Worm (Caenorhabditis elegans) whole organism, late embryonic: ENCODE data around the gene stdh-2.

Experiments used
- C08G9.2 ChIP-seq: sonication (generic microtip); optimal IDR thresholded peaks from 2 replicates; lab custom pipeline; 2016; ENCODE audit warnings: mild to moderate bottlenecking, missing genetic modification characterization, moderate library complexity, missing compliant biosample characterization
- F13H6.1 ChIP-seq: sonication (generic microtip); optimal IDR thresholded peaks from 2 replicates; lab custom pipeline; 2016; ENCODE audit warnings: missing genetic modification characterization, missing compliant biosample characterization
- K02D7.2 ChIP-seq: sonication (generic microtip); optimal IDR thresholded peaks from 2 replicates; lab custom pipeline; 2017; ENCODE audit warnings: mild to moderate bottlenecking, missing genetic modification characterization, missing compliant biosample characterization
- K09A11.1 ChIP-seq: sonication (generic microtip); optimal IDR thresholded peaks from 2 replicates; lab custom pipeline; 2017; ENCODE audit warnings: antibody characterized with exemption, mild to moderate bottlenecking, missing genetic modification characterization, missing compliant biosample characterization; ENCODE audit not compliant: insufficient read depth
- T23F11.4 ChIP-seq: fragments of 200-800 bp; sonication (Bioruptor generic); optimal IDR thresholded peaks from 2 replicates; lab custom pipeline; 2018; ENCODE audit warnings: mild to moderate bottlenecking, missing genetic modification characterization, missing compliant biosample characterization
- Y22D7AL.16 ChIP-seq: sonication (generic microtip); optimal IDR thresholded peaks from 2 replicates; lab custom pipeline; 2016; ENCODE audit warnings: missing genetic modification characterization, missing compliant biosample characterization
- ahr-1 ChIP-seq: sonication (generic microtip); optimal IDR thresholded peaks from 2 replicates; lab custom pipeline; 2016; ENCODE audit warnings: missing genetic modification characterization, missing compliant biosample characterization
- ama-1 ChIP-seq: fragments of 150-350 bp; optimal IDR thresholded peaks from 2 replicates; lab custom pipeline; 2014
- ceh-18 ChIP-seq: sonication (generic microtip); optimal IDR thresholded peaks from 2 replicates; lab custom pipeline; 2016; ENCODE audit warnings: missing genetic modification characterization, missing compliant biosample characterization
- ceh-30 ChIP-seq: fragments of 150-350 bp; optimal IDR thresholded peaks from 2 replicates; lab custom pipeline; 2014; ENCODE audit warnings: missing biosample characterization, missing genetic modification characterization
- ceh-31 ChIP-seq: sonication (generic microtip); optimal IDR thresholded peaks from 2 replicates; lab custom pipeline; 2016; ENCODE audit warnings: missing genetic modification characterization, missing compliant biosample characterization
- ceh-34 ChIP-seq: sonication (generic microtip); optimal IDR thresholded peaks from 2 replicates; lab custom pipeline; 2016; ENCODE audit warnings: mild to moderate bottlenecking, missing genetic modification characterization, missing compliant biosample characterization
- ceh-9 ChIP-seq: sonication (generic microtip); optimal IDR thresholded peaks from 2 replicates; lab custom pipeline; 2016; ENCODE audit warnings: mild to moderate bottlenecking, missing genetic modification characterization, inconsistent platforms, missing compliant biosample characterization
- dmd-4 ChIP-seq: sonication (generic microtip); optimal IDR thresholded peaks from 2 replicates; lab custom pipeline; 2016; ENCODE audit warnings: borderline replicate concordance, missing genetic modification characterization, missing compliant biosample characterization
- dve-1 ChIP-seq: sonication (generic microtip); optimal IDR thresholded peaks from 2 replicates; lab custom pipeline; 2017; ENCODE audit warnings: antibody characterized with exemption, mild to moderate bottlenecking, missing genetic modification characterization, missing compliant biosample characterization
- elt-4 ChIP-seq: sonication (generic microtip); optimal IDR thresholded peaks from 2 replicates; lab custom pipeline; 2016; ENCODE audit warnings: missing genetic modification characterization, missing compliant biosample characterization
- ets-4 ChIP-seq: sonication (generic microtip); optimal IDR thresholded peaks from 2 replicates; lab custom pipeline; 2016; ENCODE audit warnings: missing genetic modification characterization, missing compliant biosample characterization
- eyg-1 ChIP-seq: sonication (generic microtip); optimal IDR thresholded peaks from 2 replicates; lab custom pipeline; 2016; ENCODE audit warnings: missing genotype, missing genetic modification characterization, missing compliant biosample characterization
- hlh-13 ChIP-seq: fragments of 200-800 bp; sonication (Bioruptor generic); optimal IDR thresholded peaks from 2 replicates; lab custom pipeline; 2018; ENCODE audit warnings: mild to moderate bottlenecking, missing genetic modification characterization, missing compliant biosample characterization
- hlh-15 ChIP-seq: sonication (generic microtip); optimal IDR thresholded peaks from 2 replicates; lab custom pipeline; 2016; ENCODE audit warnings: missing genetic modification characterization, missing compliant biosample characterization
- lin-11 ChIP-seq: fragments of 200-800 bp; sonication (Bioruptor generic); optimal IDR thresholded peaks from 2 replicates; lab custom pipeline; 2018; ENCODE audit warnings: mild to moderate bottlenecking, missing genetic modification characterization, missing compliant biosample characterization
- mec-3 ChIP-seq: sonication (generic microtip); optimal IDR thresholded peaks from 2 replicates; lab custom pipeline; 2016; ENCODE audit warnings: borderline replicate concordance, missing genetic modification characterization, missing compliant biosample characterization
- nhr-11 ChIP-seq: fragments of 150-350 bp; optimal IDR thresholded peaks from 2 replicates; lab custom pipeline; 2014; ENCODE audit warnings: missing biosample characterization, missing genetic modification characterization
- npax-4 ChIP-seq: sonication (generic microtip); optimal IDR thresholded peaks from 2 replicates; lab custom pipeline; 2016; ENCODE audit warnings: missing genetic modification characterization, missing compliant biosample characterization
- pax-1 ChIP-seq: fragments of 150-350 bp; optimal IDR thresholded peaks from 2 replicates; lab custom pipeline; 2014; ENCODE audit warnings: missing biosample characterization, missing genetic modification characterization
- pros-1 ChIP-seq: fragments of 150-350 bp; optimal IDR thresholded peaks from 2 replicates; lab custom pipeline; 2014; ENCODE audit warnings: missing biosample characterization, missing genetic modification reagents, missing genetic modification characterization
- ref-2 ChIP-seq: sonication (generic microtip); optimal IDR thresholded peaks from 2 replicates; lab custom pipeline; 2016; ENCODE audit warnings: missing genetic modification characterization, missing compliant biosample characterization
- sdc-2 ChIP-seq: sonication (generic microtip); optimal IDR thresholded peaks from 2 replicates; lab custom pipeline; 2016; ENCODE audit warnings: missing genotype, missing genetic modification characterization, missing compliant biosample characterization
- sox-2 ChIP-seq: fragments of 200-800 bp; sonication (Bioruptor generic); IDR thresholded peaks from 2 replicates; pipeline ENCODE4 v1.3.6; 2022; ENCODE audit warnings: missing genetic modification reagents, missing genetic modification characterization, missing compliant biosample characterization
- sox-4 ChIP-seq: sonication (generic microtip); optimal IDR thresholded peaks from 2 replicates; lab custom pipeline; 2017; ENCODE audit warnings: mild to moderate bottlenecking, missing genetic modification characterization, inconsistent platforms, missing compliant biosample characterization
- syd-9 ChIP-seq: sonication (generic microtip); optimal IDR thresholded peaks from 2 replicates; lab custom pipeline; 2016; ENCODE audit warnings: mild to moderate bottlenecking, missing genetic modification characterization, moderate library complexity, missing compliant biosample characterization
- tbx-2 ChIP-seq: sonication (generic microtip); optimal IDR thresholded peaks from 2 replicates; lab custom pipeline; 2016; ENCODE audit warnings: missing genetic modification characterization, missing compliant biosample characterization
- tbx-7 ChIP-seq: sonication (generic microtip); optimal IDR thresholded peaks from 2 replicates; lab custom pipeline; 2016; ENCODE audit warnings: missing genotype, missing genetic modification characterization, missing compliant biosample characterization
- unc-86 ChIP-seq: sonication (generic microtip); optimal IDR thresholded peaks from 2 replicates; lab custom pipeline; 2016; ENCODE audit warnings: missing genetic modification characterization, missing compliant biosample characterization
- zip-5 ChIP-seq: sonication (generic microtip); optimal IDR thresholded peaks from 2 replicates; lab custom pipeline; 2016; ENCODE audit warnings: missing genetic modification characterization, missing compliant biosample characterization

The stdh-2 gene

DNA sequence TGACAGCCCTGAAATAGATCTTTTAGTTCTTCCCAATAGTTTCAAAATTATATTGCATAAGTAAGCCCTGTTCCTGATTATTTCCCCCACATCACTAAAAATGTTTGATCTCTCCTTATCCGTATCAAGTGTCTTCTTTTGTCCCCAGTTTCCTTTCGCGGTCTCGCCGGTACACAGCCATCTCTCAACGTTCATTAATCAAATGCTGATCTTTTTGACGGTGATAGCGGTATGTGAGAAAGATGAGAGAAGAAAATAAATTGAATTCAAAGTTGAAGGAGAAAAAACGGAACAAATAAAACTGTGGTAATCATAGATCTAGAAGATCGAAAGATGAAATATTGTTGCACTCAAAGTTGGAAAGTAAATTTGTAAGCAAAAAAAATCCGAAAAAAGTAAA, 12.4 kb upstream of the stdh-2 start:
- TF ChIP-seq F13H6.1 (tag; lab: Kevin White, UChicago), result no peak
- TF ChIP-seq ama-1 (lab: Kevin White, UChicago), result no peak
- TF ChIP-seq ceh-34, result no peak
- TF ChIP-seq lin-11, result no peak
- TF ChIP-seq K09A11.1, result no peak
- no peak for TF ChIP-seq ceh-9 (tag; lab: Kevin White, UChicago)
- TF ChIP-seq unc-86, result no peak
- no peak for TF ChIP-seq nhr-11 (tag; lab: Kevin White, UChicago)
- TF ChIP-seq sox-4 (tag; lab: Kevin White, UChicago), result no peak
- no peak for TF ChIP-seq ahr-1 (tag; lab: Kevin White, UChicago)
- no peak for TF ChIP-seq pax-1 (tag; lab: Kevin White, UChicago)
- TF ChIP-seq Y22D7AL.16 (tag; lab: Kevin White, UChicago), result no peak

DNA sequence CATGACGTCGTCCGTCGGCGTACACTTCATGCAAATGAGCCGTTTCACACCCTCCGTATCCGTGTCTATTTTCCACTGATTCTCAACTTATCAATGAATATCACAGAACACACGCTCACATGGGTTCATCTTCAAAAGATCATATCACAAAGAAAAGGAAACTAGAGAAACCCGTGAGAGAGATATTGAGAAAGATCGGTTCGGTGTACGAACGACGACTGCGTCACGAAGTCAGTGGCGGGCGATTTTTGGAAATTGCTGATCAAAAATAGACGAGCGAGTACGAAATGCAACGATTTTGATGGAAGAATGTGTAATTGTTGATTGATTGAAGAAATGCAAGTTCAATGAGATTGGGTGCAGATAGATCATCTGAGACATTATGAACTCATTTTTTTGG, 10.8 kb upstream of the stdh-2 start:
- TF ChIP-seq sdc-2 (tag; lab: Kevin White, UChicago), result no peak

DNA sequence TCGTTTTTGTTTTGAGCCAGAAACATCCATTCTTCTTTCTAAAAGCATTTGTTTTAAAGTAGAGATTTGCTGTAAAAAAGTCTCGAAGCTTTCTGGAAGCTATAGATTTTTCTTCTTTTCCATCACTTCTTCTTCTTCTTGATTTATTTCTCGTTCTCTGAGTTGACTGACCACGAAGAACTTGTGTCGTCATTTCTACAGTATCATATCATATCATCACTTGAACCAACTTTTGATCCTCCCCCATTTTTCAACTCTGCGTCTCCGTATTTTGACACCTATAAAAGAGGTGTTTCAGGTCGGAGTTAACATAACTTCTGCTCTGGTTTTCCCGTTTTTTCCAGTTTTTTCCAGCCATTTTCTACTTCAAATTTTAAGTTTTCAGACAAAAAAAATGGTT, 9.6 kb upstream of the stdh-2 start, which contains the start of gene F11A5.9:
Gene F11A5.9 (plus strand): TSS at position 386 of the 400 bp plus-strand sequence.
- TF ChIP-seq unc-86 (no peak), dmd-4 (tag; lab: Kevin White, UChicago) (no peak), ceh-30 (tag; lab: Kevin White, UChicago) (no peak)
- TF ChIP-seq, all 69 proteins: peak for 0

DNA sequence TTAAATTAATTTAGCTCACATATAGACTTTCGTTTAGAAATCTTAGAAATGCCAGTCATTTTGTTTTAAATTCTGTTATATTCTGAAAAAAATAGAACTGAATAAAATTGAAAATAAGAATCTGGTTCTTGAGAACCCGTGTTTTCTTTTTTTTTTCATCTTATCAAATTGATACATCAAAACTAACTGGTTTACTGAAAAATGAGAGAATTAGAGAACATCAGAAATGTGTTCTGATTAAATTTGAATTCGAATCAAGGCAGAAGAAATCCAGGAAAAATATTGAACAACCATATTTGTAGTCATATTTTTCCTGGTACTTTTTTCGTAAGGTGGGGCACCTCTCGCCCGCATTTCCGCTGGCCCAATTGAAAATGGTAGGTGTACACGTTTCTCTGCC, 5.6 kb upstream of the stdh-2 start, which contains the start of gene F11A5.15:
Gene F11A5.15 (minus strand): TSS at position 101 of the 400 bp plus-strand sequence.
- TF ChIP-seq ets-4 (tag; lab: Kevin White, UChicago), result no peak
- no peak for TF ChIP-seq ceh-18 (tag; lab: Kevin White, UChicago)

DNA sequence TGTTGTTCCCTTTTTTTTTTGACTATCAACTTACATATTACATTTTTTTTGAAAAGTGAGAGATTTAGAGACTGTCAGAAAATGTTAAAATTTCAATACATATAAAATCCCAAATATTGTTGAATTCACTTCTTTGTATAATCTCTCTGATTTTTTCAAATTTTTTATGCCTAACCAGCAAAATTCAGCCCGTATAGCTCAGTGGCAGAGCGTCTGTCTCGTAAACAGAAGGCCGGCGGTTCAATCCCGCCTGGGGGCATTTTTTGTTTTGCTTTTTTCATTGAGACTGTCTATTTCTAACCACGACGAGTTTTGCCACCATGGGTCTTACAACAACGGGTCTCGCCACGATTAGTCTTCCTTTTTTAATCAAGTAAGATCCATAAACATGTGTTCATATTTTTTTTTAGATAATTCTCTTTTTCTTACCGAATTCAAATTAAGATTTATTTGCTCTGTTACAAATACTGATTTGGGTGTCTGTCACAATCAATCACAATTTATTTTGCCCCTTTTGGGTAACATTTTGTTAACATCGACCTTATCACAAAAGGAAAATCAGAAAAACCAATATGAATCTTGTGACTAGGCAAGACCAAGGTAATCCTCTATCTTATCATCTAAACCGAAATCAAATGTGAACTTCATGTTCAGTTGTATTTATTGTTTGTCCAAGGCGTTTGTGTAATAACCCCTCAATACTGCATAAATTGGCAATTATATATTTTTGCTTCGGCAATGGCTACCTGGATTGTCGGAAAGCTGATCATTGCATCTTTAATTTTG, 5.0 kb upstream of the stdh-2 start, which contains the start of gene glc-1:
Gene glc-1 (plus strand): TSS at position 663 of the 786 bp plus-strand sequence.
- no peak for TF ChIP-seq ref-2 (tag; lab: Kevin White, UChicago)
- no peak for TF ChIP-seq sox-2 (GFP tag; lab: Robert Waterston, UW)
- no peak for TF ChIP-seq pros-1 (tag; lab: Kevin White, UChicago)
- no peak for TF ChIP-seq ceh-31 (tag; lab: Kevin White, UChicago)
- TF ChIP-seq hlh-13 (GFP tag; lab: Kevin White, UChicago), result no peak
- TF ChIP-seq tbx-2 (tag; lab: Kevin White, UChicago), result no peak
- TF ChIP-seq mec-3, result no peak
- no peak for TF ChIP-seq T23F11.4 (GFP tag; lab: Kevin White, UChicago)
- TF ChIP-seq sdc-2 (tag; lab: Kevin White, UChicago), result no peak
- TF ChIP-seq ceh-18 (tag; lab: Kevin White, UChicago), result no peak
- no peak for TF ChIP-seq K02D7.2 (tag; lab: Kevin White, UChicago)
- no peak for TF ChIP-seq eyg-1 (tag; lab: Kevin White, UChicago)
- TF ChIP-seq elt-4, result no peak
- no peak for TF ChIP-seq syd-9
- no peak for TF ChIP-seq C08G9.2 (tag; lab: Kevin White, UChicago)
- TF ChIP-seq tbx-7 (tag; lab: Kevin White, UChicago), result no peak
- TF ChIP-seq zip-5 (tag; lab: Kevin White, UChicago), result no peak
- TF ChIP-seq, all 69 proteins: peak for 0

DNA sequence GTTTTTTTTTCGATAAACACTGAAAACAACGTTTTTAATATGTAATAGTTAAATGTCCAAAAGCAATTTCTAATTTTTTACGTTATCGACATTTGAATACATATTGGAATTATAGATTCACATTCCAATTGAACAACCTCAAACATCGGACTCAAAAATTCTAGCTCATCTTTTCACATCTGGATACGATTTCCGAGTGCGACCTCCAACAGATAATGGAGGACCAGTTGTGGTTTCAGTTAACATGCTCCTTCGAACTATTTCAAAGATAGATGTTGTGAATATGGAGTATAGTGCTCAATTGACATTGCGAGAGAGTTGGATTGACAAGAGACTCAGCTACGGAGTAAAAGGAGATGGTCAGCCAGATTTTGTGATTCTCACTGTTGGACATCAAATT, 4.1 kb upstream of the stdh-2 start:
- TF ChIP-seq ceh-30 (tag; lab: Kevin White, UChicago) (no peak), eyg-1 (tag; lab: Kevin White, UChicago) (no peak), hlh-13 (GFP tag; lab: Kevin White, UChicago) (no peak), nhr-11 (tag; lab: Kevin White, UChicago) (no peak), F13H6.1 (tag; lab: Kevin White, UChicago) (no peak), dve-1 (tag; lab: Kevin White, UChicago) (no peak), hlh-15 (tag; lab: Kevin White, UChicago) (no peak), npax-4 (tag; lab: Kevin White, UChicago) (no peak)
- TF ChIP-seq, all 69 proteins: peak for 0
